Worm (Caenorhabditis elegans): ENCODE results near the gene T26C11.9.

ce11 chrX:1826166-1826565 lies 27.5 kb downstream of the T26C11.9 start, which contains the start of gene C14E2.1:
- TF ChIP-seq ama-1 (optimal IDR thresholded peaks at IDR 0.05) = no peak
- TF ChIP-seq tra-4 (tag; optimal IDR thresholded peaks at IDR 0.05) = no peak
- no peak for TF ChIP-seq F13C5.2 (tag; optimal IDR thresholded peaks at IDR 0.05)
- no peak for TF ChIP-seq hmg-4 (GFP tag; optimal IDR thresholded peaks at IDR 0.05)
- TF ChIP-seq hnd-1 (tag; optimal IDR thresholded peaks at IDR 0.05) = no peak
- no peak for TF ChIP-seq ceh-13 (GFP tag; optimal IDR thresholded peaks at IDR 0.05)
- no peak for TF ChIP-seq pes-1 (GFP tag; IDR thresholded peaks at IDR 0.05)
- TF ChIP-seq scrt-1 (GFP tag; IDR thresholded peaks at IDR 0.05) = no peak
- no peak for TF ChIP-seq ets-7 (tag; optimal IDR thresholded peaks at IDR 0.05)
- no peak for TF ChIP-seq flt-1 (GFP tag; IDR thresholded peaks at IDR 0.05)

Data from whole organism, early embryonic.